Fruit fly (Drosophila melanogaster) whole organism, embryonic: Measurements from ENCODE around the gene C901.

ENCODE experiments used
- ATbp ChIP-seq: fragments of 200-800 bp; sonication (Bioruptor generic); optimal IDR thresholded peaks from 2 replicates; lab custom pipeline; 2017; ENCODE audit warnings: missing biosample characterization, mild to moderate bottlenecking, missing genetic modification characterization, missing genetic modification reagents
- Abd-B ChIP-seq: fragments of 200-800 bp; sonication (Bioruptor generic); optimal IDR thresholded peaks from 2 replicates; lab custom pipeline; 2018; ENCODE audit warnings: missing biosample characterization, mild to moderate bottlenecking, missing genetic modification characterization, moderate library complexity
- Ada2b ChIP-seq: fragments of 200-800 bp; sonication (Bioruptor generic); IDR thresholded peaks from 2 replicates; pipeline ENCODE4 v1.3.6; 2022; ENCODE audit warnings: missing biosample characterization, missing genetic modification characterization
- Aef1 ChIP-seq: fragments of 200-800 bp; sonication (Bioruptor generic); IDR thresholded peaks from 3 replicates; pipeline ENCODE4 v1.3.6; 2022; ENCODE audit warnings: missing biosample characterization, missing genetic modification characterization
- CG12659 ChIP-seq: fragments of 200-800 bp; sonication (Bioruptor generic); optimal IDR thresholded peaks from 3 replicates; lab custom pipeline; 2017; ENCODE audit warnings: mild to moderate bottlenecking, missing biosample characterization, missing genetic modification reagents, missing genetic modification characterization
- CG14050 ChIP-seq: fragments of 200-800 bp; sonication (Bioruptor generic); IDR thresholded peaks from 3 replicates; pipeline ENCODE4 v1.3.6; 2022; ENCODE audit warnings: missing biosample characterization, missing genetic modification characterization
- CG15269 ChIP-seq: fragments of 200-800 bp; sonication (Bioruptor generic); optimal IDR thresholded peaks from 2 replicates; lab custom pipeline; 2018; ENCODE audit warnings: missing biosample characterization, mild to moderate bottlenecking, missing genetic modification characterization, moderate library complexity
- CG15479 ChIP-seq: fragments of 200-800 bp; sonication (Bioruptor generic); optimal IDR thresholded peaks from 3 replicates; lab custom pipeline; 2019; ENCODE audit warnings: missing biosample characterization, mild to moderate bottlenecking, missing genetic modification characterization, moderate library complexity
- CG1602 ChIP-seq: fragments of 200-800 bp; sonication (Bioruptor generic); optimal IDR thresholded peaks from 3 replicates; lab custom pipeline; 2016; ENCODE audit warnings: missing biosample characterization, missing genetic modification characterization
- CG17328 ChIP-seq: fragments of 200-800 bp; sonication (Bioruptor generic); IDR thresholded peaks from 2 replicates; pipeline ENCODE4 v1.3.6; 2022; ENCODE audit warnings: missing biosample characterization, missing genetic modification characterization
- CG17361 ChIP-seq: fragments of 200-800 bp; sonication (Bioruptor generic); IDR thresholded peaks from 3 replicates; pipeline ENCODE4 v1.3.6; 2022; ENCODE audit warnings: missing biosample characterization, missing genetic modification characterization
- CG2116 ChIP-seq: fragments of 200-800 bp; sonication (Bioruptor generic); optimal IDR thresholded peaks from 3 replicates; lab custom pipeline; 2018; ENCODE audit warnings: missing biosample characterization, mild to moderate bottlenecking, missing genetic modification characterization
- CG2875 ChIP-seq: fragments of 200-800 bp; sonication (Bioruptor generic); optimal IDR thresholded peaks from 2 replicates; lab custom pipeline; 2017; ENCODE audit warnings: missing biosample characterization, mild to moderate bottlenecking, missing genetic modification characterization, missing genetic modification reagents
- CG30020 ChIP-seq: fragments of 200-800 bp; optimal IDR thresholded peaks from 2 replicates; lab custom pipeline; 2019; ENCODE audit warnings: missing biosample characterization, mild to moderate bottlenecking, missing genetic modification characterization, moderate library complexity
- CG31441 ChIP-seq: fragments of 200-800 bp; sonication (Bioruptor generic); IDR thresholded peaks from 2 replicates; pipeline ENCODE4 v1.3.6; 2022; ENCODE audit warnings: missing biosample characterization, missing genetic modification characterization
- CG3281 ChIP-seq: fragments of 200-800 bp; sonication (Bioruptor generic); optimal IDR thresholded peaks from 3 replicates; lab custom pipeline; 2017; ENCODE audit warnings: missing biosample characterization, mild to moderate bottlenecking, missing genetic modification characterization
- CG3407 ChIP-seq: fragments of 200-800 bp; sonication (Bioruptor generic); optimal IDR thresholded peaks from 2 replicates; lab custom pipeline; 2018; ENCODE audit warnings: missing biosample characterization, mild to moderate bottlenecking, missing genetic modification characterization
- CG3726 ChIP-seq: fragments of 200-800 bp; sonication (Bioruptor generic); IDR thresholded peaks from 3 replicates; pipeline ENCODE4, ENCODE4 v1.3.6; 2022; ENCODE audit warnings: missing biosample characterization, missing genetic modification characterization
- CG6689 ChIP-seq: fragments of 200-800 bp; sonication (Bioruptor generic); IDR thresholded peaks from 2 replicates; pipeline ENCODE4 v1.3.6; 2022; ENCODE audit warnings: missing biosample characterization, missing genetic modification characterization
- CG8290 ChIP-seq, 3 experiments: fragments of 200-800 bp; sonication (Bioruptor generic); optimal IDR thresholded peaks; 2 replicates each; lab custom pipeline; 2016 to 2019; ENCODE audit warnings: missing biosample characterization in 3 of 3, missing genetic modification characterization in 3 of 3, mild to moderate bottlenecking in 2 of 3, moderate library complexity in 1 of 3
- Dfd ChIP-seq, 2 experiments: fragments of >200 bp; optimal IDR thresholded peaks; 2 replicates each; lab custom pipeline; 2017; ENCODE audit warnings: missing biosample characterization in 2 of 2, missing genetic modification characterization in 2 of 2
- Dp ChIP-seq: fragments of 200-800 bp; sonication (Bioruptor generic); optimal IDR thresholded peaks from 2 replicates; lab custom pipeline; 2018; ENCODE audit warnings: missing biosample characterization, mild to moderate bottlenecking, missing genetic modification characterization, moderate library complexity
- Drgx ChIP-seq: fragments of 200-800 bp; sonication (Bioruptor generic); IDR thresholded peaks from 2 replicates; pipeline ENCODE4 v1.3.6; 2022; ENCODE audit warnings: missing biosample characterization, missing genetic modification characterization
- H2.0 ChIP-seq: fragments of 200-800 bp; sonication (Bioruptor generic); IDR thresholded peaks from 2 replicates; pipeline ENCODE4 v1.3.6; 2022; ENCODE audit warnings: missing biosample characterization, missing genetic modification characterization
- Med ChIP-seq: fragments of 200-800 bp; sonication (Bioruptor generic); peaks from one replicate; lab custom pipeline; 2016; ENCODE audit warnings: missing biosample characterization, missing genetic modification characterization, mild to moderate bottlenecking, inconsistent platforms, moderate library complexity
- Mrtf ChIP-seq: fragments of 200-800 bp; sonication (Bioruptor generic); IDR thresholded peaks from 3 replicates; pipeline ENCODE4 v1.3.6; 2022; ENCODE audit warnings: missing biosample characterization, missing genetic modification characterization
- NfI ChIP-seq: fragments of 200-800 bp; sonication (Bioruptor generic); optimal IDR thresholded peaks from 3 replicates; lab custom pipeline; 2018; ENCODE audit warnings: missing biosample characterization, mild to moderate bottlenecking, missing genetic modification characterization, moderate library complexity
- Oaz ChIP-seq: fragments of 200-800 bp; sonication (Bioruptor generic); IDR thresholded peaks from 2 replicates; pipeline ENCODE4 v1.3.6; 2022; ENCODE audit warnings: missing biosample characterization, missing genetic modification characterization
- Xrp1 ChIP-seq: fragments of 200-800 bp; sonication (Bioruptor generic); IDR thresholded peaks from 2 replicates; pipeline ENCODE4 v1.3.6; 2022; ENCODE audit warnings: missing biosample characterization, missing genetic modification characterization
- bab2 ChIP-seq: fragments of 200-800 bp; sonication (Bioruptor generic); optimal IDR thresholded peaks from 2 replicates; lab custom pipeline; 2016; ENCODE audit warnings: missing biosample characterization, missing genetic modification characterization
- bsh ChIP-seq, 2 experiments: fragments of 200-800 bp; sonication (Bioruptor generic); optimal IDR thresholded peaks; 2 replicates each; lab custom pipeline; 2017 to 2018; ENCODE audit warnings: mild to moderate bottlenecking in 2 of 2, missing biosample characterization in 2 of 2, missing genetic modification characterization in 2 of 2, moderate library complexity in 1 of 2
- cato ChIP-seq: fragments of 200-800 bp; sonication (Bioruptor generic); optimal IDR thresholded peaks from 2 replicates; lab custom pipeline; 2016; ENCODE audit warnings: missing biosample characterization, missing genetic modification characterization, borderline replicate concordance
- da ChIP-seq: fragments of 200-800 bp; sonication (Bioruptor generic); optimal IDR thresholded peaks from 2 replicates; lab custom pipeline; 2016; ENCODE audit warnings: missing biosample characterization, missing genetic modification characterization
- dati ChIP-seq: fragments of 200-800 bp; sonication (Bioruptor generic); IDR thresholded peaks from 2 replicates; pipeline ENCODE4 v1.3.6; 2022; ENCODE audit warnings: missing biosample characterization, missing genetic modification characterization
- dm ChIP-seq: fragments of 200-800 bp; sonication (Bioruptor generic); optimal IDR thresholded peaks from 3 replicates; lab custom pipeline; 2016; ENCODE audit warnings: missing biosample characterization, missing genetic modification characterization
- grn ChIP-seq: fragments of 200-800 bp; sonication (Bioruptor generic); optimal IDR thresholded peaks from 3 replicates; lab custom pipeline; 2017; ENCODE audit warnings: missing biosample characterization, missing genetic modification characterization
- h ChIP-seq: fragments of >200 bp; optimal IDR thresholded peaks from 2 replicates; lab custom pipeline; 2017
- inv ChIP-seq: fragments of 200-800 bp; sonication (Bioruptor generic); IDR thresholded peaks from 2 replicates; pipeline ENCODE4 v1.3.6; 2022; ENCODE audit warnings: missing biosample characterization, missing genetic modification characterization; ENCODE audit not compliant: partially characterized antibody
- kah ChIP-seq: fragments of 200-800 bp; sonication (Bioruptor generic); optimal IDR thresholded peaks from 2 replicates; lab custom pipeline; 2018; ENCODE audit warnings: missing biosample characterization, mild to moderate bottlenecking, missing genetic modification characterization
- klu ChIP-seq: fragments of 200-800 bp; sonication (Bioruptor generic); IDR thresholded peaks from 2 replicates; pipeline ENCODE4 v1.3.6; 2022; ENCODE audit warnings: missing biosample characterization, missing genetic modification characterization
- kni ChIP-seq: fragments of 200-800 bp; sonication (Bioruptor generic); optimal IDR thresholded peaks from 3 replicates; lab custom pipeline; 2017; ENCODE audit warnings: mild to moderate bottlenecking, missing biosample characterization, missing genetic modification reagents, missing genetic modification characterization
- prd ChIP-seq, 3 experiments: fragments of >200 bp in 2 of 3; fragments of 200-800 bp in 1 of 3; sonication (Bioruptor generic) in 1 of 3; optimal IDR thresholded peaks in 2 of 3; IDR thresholded peaks in 1 of 3; 2 replicates in 2 of 3; 3 replicates in 1 of 3; pipeline versions ENCODE4 v1.3.6 to Lab custom; 2017 to 2022; ENCODE audit warnings: missing biosample characterization in 1 of 3, missing genetic modification characterization in 1 of 3
- sisA ChIP-seq: fragments of 200-800 bp; sonication (Bioruptor generic); IDR thresholded peaks from 2 replicates; pipeline ENCODE4 v1.3.6; 2022; ENCODE audit warnings: missing biosample characterization, missing genetic modification characterization
- sna ChIP-seq: fragments of 200-800 bp; sonication (Bioruptor generic); IDR thresholded peaks from 2 replicates; pipeline ENCODE4 v1.3.6; 2022; ENCODE audit warnings: missing biosample characterization, missing genetic modification characterization; ENCODE audit not compliant: partially characterized antibody
- sob ChIP-seq: fragments of 200-800 bp; sonication (Bioruptor generic); IDR thresholded peaks from 2 replicates; pipeline ENCODE4 v1.3.6; 2022; ENCODE audit warnings: missing biosample characterization, missing genetic modification characterization
- tin ChIP-seq: fragments of 200-800 bp; sonication (Bioruptor generic); optimal IDR thresholded peaks from 3 replicates; lab custom pipeline; 2016; ENCODE audit warnings: missing biosample characterization, missing genetic modification characterization
- tio ChIP-seq: fragments of 200-800 bp; sonication (Bioruptor generic); optimal IDR thresholded peaks from 2 replicates; lab custom pipeline; 2017; ENCODE audit warnings: missing biosample characterization, missing genetic modification characterization, inconsistent platforms
- ttk ChIP-seq: fragments of 200-800 bp; sonication (Bioruptor generic); IDR thresholded peaks from 2 replicates; pipeline ENCODE4 v2.1.2; 2022; ENCODE audit warnings: missing biosample characterization, missing genetic modification characterization
- wdn ChIP-seq: fragments of 200-800 bp; sonication (Bioruptor generic); IDR thresholded peaks from 2 replicates; pipeline ENCODE4 v1.3.6; 2022; ENCODE audit warnings: missing biosample characterization, missing genetic modification characterization

The C901 gene

dm6 chrX:10966978-10967731, at the start of gene C901 (continued):
- TF ChIP-seq kni (GFP tag; lab: Kevin White, UChicago) (peak; percentile 41), Med (peak; percentile 11), CG17328 (GFP tag; lab: Robert Waterston, UW) (peak; percentile 51; the same call in 1 of the 2 replicates), inv (GFP tag; lab: Robert Waterston, UW) (no peak), Abd-B (GFP tag; lab: Kevin White, UChicago) (peak; percentile 42), CG12659 (GFP tag; lab: Kevin White, UChicago) (peak; percentile 64), CG3281 (no peak), da (GFP tag; lab: Kevin White, UChicago) (no peak), CG17361 (GFP tag; lab: Robert Waterston, UW) (peak; percentile 89), grn (GFP tag; lab: Kevin White, UChicago) (no peak), prd (optimal IDR thresholded peaks at IDR 0.05; lab: Kevin White, UChicago) (no peak), prd (GFP tag; IDR thresholded peaks at IDR 0.05; lab: Robert Waterston, UW) (peak; percentile 61), CG3726 (GFP tag; lab: Robert Waterston, UW) (0 out of 3 replicates have a peak, but pooled peaks have one; percentile 56), ATbp (GFP tag; lab: Kevin White, UChicago) (peak; percentile 69), Mrtf (GFP tag; lab: Robert Waterston, UW) (no peak), Xrp1 (peak; percentile 75), CG6689 (GFP tag; lab: Robert Waterston, UW) (peak; percentile 74), dm (no peak), CG15479 (GFP tag; lab: Kevin White, UChicago) (no peak), Oaz (GFP tag; lab: Robert Waterston, UW) (0 out of 2 replicates have a peak, but pooled peaks have one; percentile 26), tin (GFP tag; lab: Kevin White, UChicago) (peak; percentile 47), ttk (GFP tag; lab: Robert Waterston, UW) (peak; percentile 69), CG14050 (GFP tag; lab: Robert Waterston, UW) (peak; percentile 44; the same call in 2 of the 3 replicates), CG2116 (GFP tag; lab: Kevin White, UChicago) (no peak), sob (GFP tag; lab: Robert Waterston, UW) (no peak), CG1602 (GFP tag; lab: Kevin White, UChicago) (peak; percentile 53), dati (GFP tag; lab: Robert Waterston, UW) (no peak), H2.0 (GFP tag; lab: Robert Waterston, UW) (peak; percentile 54; the same call in 1 of the 2 replicates), Dp (GFP tag; lab: Kevin White, UChicago) (no peak), sisA (GFP tag; lab: Robert Waterston, UW) (peak; percentile 61), sna (GFP tag; lab: Robert Waterston, UW) (no peak), CG31441 (GFP tag; lab: Robert Waterston, UW) (peak; percentile 89), Drgx (GFP tag; lab: Robert Waterston, UW) (peak; percentile 77), CG3407 (peak; percentile 57), h (lab: Kevin White, UChicago) (no peak), klu (no peak), Dfd (GFP tag; optimal IDR thresholded peaks at IDR 0.05; lab: Kevin White, UChicago) (no peak), bab2 (GFP tag; lab: Kevin White, UChicago) (no peak), CG30020 (tag; lab: Kevin White, UChicago) (peak; percentile 37), bsh (GFP tag; optimal IDR thresholded peaks at IDR 0.05; lab: Kevin White, UChicago) (peak in 1 of 2 experiments; percentile 87), wdn (GFP tag; lab: Robert Waterston, UW) (no peak), cato (GFP tag; lab: Kevin White, UChicago) (peak; percentile 2), Aef1 (GFP tag; lab: Robert Waterston, UW) (peak; percentile 52; the same call in 2 of the 3 replicates), tio (peak; percentile 61), kah (GFP tag; lab: Kevin White, UChicago) (peak; percentile 9), CG2875 (GFP tag; lab: Kevin White, UChicago) (peak; percentile 42), Ada2b (GFP tag; lab: Robert Waterston, UW) (peak; percentile 49), CG8290 (GFP tag; optimal IDR thresholded peaks at IDR 0.05; lab: Kevin White, UChicago) (no peak), CG8290 (tag; optimal IDR thresholded peaks at IDR 0.05; lab: Kevin White, UChicago) (no peak), NfI (GFP tag; lab: Kevin White, UChicago) (peak; percentile 35), CG15269 (tag; lab: Kevin White, UChicago) (peak; percentile 78)
